Fruit fly (Drosophila melanogaster) whole organism, wandering third instar larva: ENCODE results near the gene Hayan.

Source experiments
- CG32264 ChIP-seq: fragments of 200-800 bp; sonication (Bioruptor generic); optimal IDR thresholded peaks from 2 replicates; lab custom pipeline; 2016; ENCODE audit warnings: missing biosample characterization, missing genetic modification characterization
- Dfd ChIP-seq: fragments of >200 bp; optimal IDR thresholded peaks from 2 replicates; lab custom pipeline; 2017; ENCODE audit warnings: missing biosample characterization, missing genetic modification characterization
- Dif ChIP-seq: fragments of 200-275, 200-300 bp; sonication (Bioruptor generic); optimal IDR thresholded peaks from 2 replicates; lab custom pipeline; 2018; ENCODE audit warnings: missing biosample characterization, missing genetic modification characterization; ENCODE audit not compliant: partially characterized antibody
- Hr78 ChIP-seq: fragments of >200 bp; optimal IDR thresholded peaks from 2 replicates; lab custom pipeline; 2017; ENCODE audit warnings: missing biosample characterization, missing genetic modification characterization
- Hr83 ChIP-seq: fragments of 200-300 bp; sonication (Bioruptor generic); optimal IDR thresholded peaks from 2 replicates; lab custom pipeline; 2016; ENCODE audit warnings: missing biosample characterization, mild to moderate bottlenecking, missing genetic modification characterization, moderate library complexity; ENCODE audit not compliant: poor library complexity, severe bottlenecking
- Mio ChIP-seq: sonication (Bioruptor generic); optimal IDR thresholded peaks from 2 replicates; lab custom pipeline; 2016; ENCODE audit warnings: missing biosample characterization, missing genetic modification characterization
- Myc ChIP-seq: fragments of >200 bp; optimal IDR thresholded peaks from 2 replicates; lab custom pipeline; 2017
- N ChIP-seq: fragments of >200 bp; optimal IDR thresholded peaks from 2 replicates; lab custom pipeline; 2018; ENCODE audit warnings: missing biosample characterization, missing external identifiers, missing genetic modification characterization
- OdsH ChIP-seq: fragments of 200-800 bp; sonication (Bioruptor generic); optimal IDR thresholded peaks from 2 replicates; lab custom pipeline; 2016; ENCODE audit warnings: missing biosample characterization, mild to moderate bottlenecking, missing genetic modification characterization
- Rel ChIP-seq, 2 experiments: fragments of 200-800 bp; sonication (Bioruptor generic) in 1 of 2; optimal IDR thresholded peaks; 2 replicates in 1 of 2; 3 replicates in 1 of 2; lab custom pipeline; 2016 to 2019; ENCODE audit warnings: mild to moderate bottlenecking in 2 of 2, missing biosample characterization in 2 of 2, missing genetic modification characterization in 2 of 2, moderate library complexity in 1 of 2
- br ChIP-seq: fragments of 200-800 bp; sonication (Bioruptor generic); optimal IDR thresholded peaks from 2 replicates; lab custom pipeline; 2016; ENCODE audit warnings: missing biosample characterization, missing genetic modification characterization
- dl ChIP-seq, 2 experiments: fragments of 175-275, 200-275 bp in 1 of 2; fragments of 200-275 bp in 1 of 2; sonication (Bioruptor generic); optimal IDR thresholded peaks; lab custom pipeline; 2018; ENCODE audit warnings: mild to moderate bottlenecking in 2 of 2, missing biosample characterization in 2 of 2, missing genetic modification characterization in 2 of 2, moderate library complexity in 2 of 2; ENCODE audit not compliant: partially characterized antibody in 2 of 2, insufficient read depth in 1 of 2
- dmrt93B ChIP-seq: fragments of 200-800 bp; sonication (Bioruptor generic); optimal IDR thresholded peaks from 2 replicates; lab custom pipeline; 2018; ENCODE audit warnings: missing biosample characterization, mild to moderate bottlenecking, missing genetic modification characterization
- ey ChIP-seq: fragments of 200-800 bp; sonication (Bioruptor generic); optimal IDR thresholded peaks from 2 replicates; lab custom pipeline; 2016; ENCODE audit warnings: missing biosample characterization, missing genetic modification characterization
- foxo ChIP-seq, 2 experiments: fragments of 200-800 bp; sonication (Bioruptor generic); optimal IDR thresholded peaks; 2 replicates in 1 of 2; 3 replicates in 1 of 2; lab custom pipeline; 2016 to 2017; ENCODE audit warnings: missing biosample characterization in 2 of 2, missing genetic modification characterization in 2 of 2
- fru ChIP-seq: fragments of 200-800 bp; sonication (Bioruptor generic); optimal IDR thresholded peaks from 3 replicates; lab custom pipeline; 2016; ENCODE audit warnings: missing biosample characterization, mild to moderate bottlenecking, missing genetic modification characterization
- h ChIP-seq: fragments of 200-800 bp; sonication (Bioruptor generic); optimal IDR thresholded peaks from 3 replicates; lab custom pipeline; 2016; ENCODE audit warnings: missing biosample characterization, mild to moderate bottlenecking, missing genetic modification characterization
- jim ChIP-seq: fragments of 175-275, 200-325 bp; sonication (Bioruptor generic); optimal IDR thresholded peaks from 2 replicates; lab custom pipeline; 2016; ENCODE audit warnings: missing biosample characterization, mild to moderate bottlenecking, missing genetic modification characterization
- lola ChIP-seq: fragments of >200 bp; optimal IDR thresholded peaks from 2 replicates; lab custom pipeline; 2017; ENCODE audit warnings: missing biosample characterization, missing genetic modification characterization
- pan ChIP-seq: fragments of >200 bp; optimal IDR thresholded peaks from 2 replicates; lab custom pipeline; 2017
- psq ChIP-seq: fragments of 200-800 bp; sonication (Bioruptor generic); optimal IDR thresholded peaks from 3 replicates; lab custom pipeline; 2017; ENCODE audit warnings: missing biosample characterization, mild to moderate bottlenecking, missing genetic modification characterization, moderate library complexity
- woc ChIP-seq: sonication (Bioruptor generic); optimal IDR thresholded peaks from 2 replicates; lab custom pipeline; 2016; ENCODE audit warnings: missing biosample characterization, mild to moderate bottlenecking, missing genetic modification characterization

The Hayan gene

DNA sequence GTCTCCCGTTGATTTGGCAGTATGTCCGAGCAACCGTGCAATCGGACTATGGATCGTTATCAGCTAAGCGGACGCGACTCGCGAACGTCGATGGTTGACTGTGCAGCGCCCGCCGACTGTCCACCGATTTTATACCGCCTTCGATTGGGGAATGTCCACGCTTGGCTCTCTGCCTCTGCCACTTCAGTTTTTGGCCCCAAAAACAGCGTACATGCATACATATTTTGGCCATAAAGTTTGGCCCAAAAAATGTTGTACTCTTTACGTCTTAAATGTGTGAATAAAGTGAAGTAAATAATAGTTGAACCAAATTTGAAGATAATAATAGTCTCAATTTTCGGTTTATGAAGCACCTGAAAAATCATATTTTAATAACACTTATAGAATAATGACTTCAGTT, 43.1 kb downstream of the Hayan start, which contains the start of gene CG32548:
TSS of gene CG32548 (minus strand) at position 101 of the 400 bp plus-strand sequence.
- TF ChIP-seq Dfd (GFP tag; lab: Kevin White, UChicago) (no peak), lola (GFP tag; lab: Kevin White, UChicago) (no peak), foxo (GFP tag; optimal IDR thresholded peaks at IDR 0.05; lab: Kevin White, UChicago) (no peak), Myc (lab: Kevin White, UChicago) (no peak), psq (GFP tag; lab: Kevin White, UChicago) (no peak), Mio (GFP tag; lab: Kevin White, UChicago) (no peak), CG32264 (GFP tag; lab: Kevin White, UChicago) (no peak), woc (GFP tag; lab: Kevin White, UChicago) (no peak), Rel (GFP tag; optimal IDR thresholded peaks at IDR 0.05; lab: Kevin White, UChicago) (no peak), Rel (tag; optimal IDR thresholded peaks at IDR 0.05; lab: Kevin White, UChicago) (no peak), br (GFP tag; lab: Kevin White, UChicago) (no peak), jim (GFP tag; lab: Kevin White, UChicago) (no peak), dmrt93B (GFP tag; lab: Kevin White, UChicago) (no peak), Hr78 (no peak), OdsH (GFP tag; lab: Kevin White, UChicago) (no peak), N (GFP tag; lab: Kevin White, UChicago) (no peak), fru (no peak), dl (GFP tag; optimal IDR thresholded peaks at IDR 0.05; lab: Kevin White, UChicago; ENCODE audit: insufficient read depth in 1 of 2, partially characterized antibody in 2 of 2) (no peak), ey (GFP tag; lab: Kevin White, UChicago) (no peak)

DNA sequence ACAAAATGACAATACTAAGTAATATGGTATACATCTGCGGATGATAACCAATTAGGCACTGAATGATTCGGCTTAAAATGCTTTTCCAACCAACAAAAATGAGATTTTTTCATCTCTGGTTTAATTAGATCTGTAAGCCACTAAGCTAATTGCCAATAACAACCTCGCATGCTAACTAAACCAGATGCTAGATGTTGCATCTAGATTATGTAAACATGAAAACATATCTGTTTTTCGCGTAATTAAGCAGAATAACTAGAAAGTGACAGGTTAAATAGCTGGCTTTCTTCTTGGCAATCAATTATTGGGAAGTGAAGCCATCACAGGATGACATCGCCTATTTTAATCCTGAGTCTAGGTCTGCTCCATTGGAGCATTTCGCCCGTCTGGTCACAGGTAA, 44.2 kb downstream of the Hayan start, which contains the start of gene CG43841:
TSS of gene CG43841 (plus strand) at position 301 of the 400 bp plus-strand sequence.
- TF ChIP-seq Dif (no peak), h (GFP tag; lab: Kevin White, UChicago) (no peak)

DNA sequence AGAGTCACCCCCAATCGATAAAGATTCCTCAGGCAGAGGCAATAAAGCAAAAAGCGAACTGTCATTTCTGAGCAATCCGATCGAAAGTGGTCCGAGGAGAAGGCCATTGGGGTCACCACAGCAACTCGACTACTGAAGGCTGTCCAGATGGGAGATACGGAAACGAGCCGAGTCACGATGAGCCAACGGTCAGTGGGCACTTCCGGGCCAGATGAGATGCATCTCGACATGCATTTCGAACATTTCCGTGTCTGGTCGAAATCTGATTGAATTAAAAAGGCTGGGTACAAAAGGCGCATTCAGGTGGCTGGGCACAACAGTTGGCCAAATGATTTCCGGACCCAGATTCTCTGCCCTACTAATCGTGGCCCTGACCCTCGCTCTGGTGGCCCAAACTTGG, 45.0 kb downstream of the Hayan start, which contains the start of gene CG32551:
TSS of gene CG32551 (plus strand) at position 301 of the 400 bp plus-strand sequence.
- TF ChIP-seq Myc (lab: Kevin White, UChicago) (no peak), woc (GFP tag; lab: Kevin White, UChicago) (no peak), dl (GFP tag; optimal IDR thresholded peaks at IDR 0.05; lab: Kevin White, UChicago; ENCODE audit: insufficient read depth in 1 of 2, partially characterized antibody in 2 of 2) (no peak), fru (no peak), Hr83 (GFP tag; lab: Kevin White, UChicago) (no peak)

DNA sequence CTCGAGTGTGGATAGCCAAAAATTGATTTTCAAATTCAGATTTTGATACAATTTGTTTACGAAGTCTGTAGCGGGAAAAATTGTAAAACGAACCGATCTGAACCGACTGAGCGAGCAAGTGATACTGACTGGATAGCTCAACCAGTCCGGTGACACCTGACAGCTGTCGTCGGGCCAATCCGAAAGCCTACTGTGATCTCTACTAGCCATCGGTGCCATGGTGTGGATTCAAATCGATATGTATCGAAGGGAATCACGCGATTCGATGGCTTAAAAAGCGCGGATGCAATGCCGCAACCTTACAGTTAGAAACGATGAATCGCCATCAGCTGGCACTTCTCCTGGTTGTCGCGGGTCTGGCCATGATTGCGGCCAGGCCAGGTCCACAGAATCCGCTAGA, 46.4 kb downstream of the Hayan start, which contains the start of gene CG6290:
TSS of gene CG6290 (plus strand) at position 301 of the 400 bp plus-strand sequence.
- TF ChIP-seq pan (lab: Kevin White, UChicago): no peak
- TF ChIP-seq lola (GFP tag; lab: Kevin White, UChicago): no peak
